Worm (Caenorhabditis elegans) whole organism, L2 larva: ENCODE data around the gene arf-5.

Experiments
- Y55F3AM.14 ChIP-seq: fragments of 200-800 bp; sonication (Bioruptor generic); optimal IDR thresholded peaks from 2 replicates; lab custom pipeline; 2018; ENCODE audit warnings: mild to moderate bottlenecking, missing genetic modification characterization, missing compliant biosample characterization
- ceh-82 ChIP-seq: fragments of 150-350 bp; optimal IDR thresholded peaks from 2 replicates; lab custom pipeline; 2014; ENCODE audit warnings: missing biosample characterization, missing genetic modification characterization
- lin-13 ChIP-seq: fragments of 150-350 bp; optimal IDR thresholded peaks from 2 replicates; lab custom pipeline; 2014; ENCODE audit warnings: missing biosample characterization, missing genetic modification reagents, missing genetic modification characterization
- mdl-1 ChIP-seq, 2 experiments: fragments of 150-350 bp in 1 of 2; sonication (generic microtip) in 1 of 2; optimal IDR thresholded peaks; 2 replicates each; lab custom pipeline; 2017; ENCODE audit warnings: missing biosample characterization in 2 of 2, missing genetic modification characterization in 2 of 2
- nhr-77 ChIP-seq: fragments of 150-350 bp; optimal IDR thresholded peaks from 2 replicates; lab custom pipeline; 2014; ENCODE audit warnings: missing biosample characterization, missing genetic modification characterization
- unc-39 ChIP-seq: fragments of 150-350 bp; optimal IDR thresholded peaks from 2 replicates; lab custom pipeline; 2014; ENCODE audit warnings: missing biosample characterization, missing genetic modification characterization
- unc-62 ChIP-seq: fragments of 150-350 bp; optimal IDR thresholded peaks from 2 replicates; lab custom pipeline; 2014; ENCODE audit warnings: missing biosample characterization, missing genetic modification reagents, missing genetic modification characterization
- ztf-11 ChIP-seq: sonication (generic microtip); optimal IDR thresholded peaks from 2 replicates; lab custom pipeline; 2017; ENCODE audit warnings: missing biosample characterization, missing genetic modification characterization

- TF ChIP-seq unc-62 = no peak
- TF ChIP-seq nhr-77 (tag; lab: Kevin White, UChicago) = no peak
- TF ChIP-seq ceh-82 (tag; lab: Kevin White, UChicago) = no peak
- TF ChIP-seq unc-39 (tag; lab: Kevin White, UChicago) = no peak
- no peak for TF ChIP-seq ztf-11
- TF ChIP-seq mdl-1 (tag; optimal IDR thresholded peaks at IDR 0.05; lab: Kevin White, UChicago) = no peak
- TF ChIP-seq Y55F3AM.14 (GFP tag; lab: Kevin White, UChicago) = no peak
- TF ChIP-seq lin-13 = no peak
Observed at ce11 chrIV:7979588-7979987, 2.7 kb upstream of the arf-5 start, which contains the start of gene unc-24.
